Worm (Caenorhabditis elegans) whole organism, L4/young adult: ENCODE results near the gene acc-4.

ENCODE experiments used
- W03F9.2 ChIP-seq: fragments of 150-350 bp; optimal IDR thresholded peaks from 2 replicates; lab custom pipeline; 2014; ENCODE audit warnings: missing biosample characterization, missing genetic modification characterization
- dao-5 ChIP-seq: sonication (generic microtip); optimal IDR thresholded peaks from 2 replicates; lab custom pipeline; 2016; ENCODE audit warnings: missing genotype, missing genetic modification characterization, moderate library complexity, missing compliant biosample characterization
- him-1 ChIP-seq: sonication (generic microtip); optimal IDR thresholded peaks from 2 replicates; lab custom pipeline; 2016; ENCODE audit warnings: missing genotype, missing genetic modification reagents, missing genetic modification characterization, missing compliant biosample characterization

Gene acc-4

DNA sequence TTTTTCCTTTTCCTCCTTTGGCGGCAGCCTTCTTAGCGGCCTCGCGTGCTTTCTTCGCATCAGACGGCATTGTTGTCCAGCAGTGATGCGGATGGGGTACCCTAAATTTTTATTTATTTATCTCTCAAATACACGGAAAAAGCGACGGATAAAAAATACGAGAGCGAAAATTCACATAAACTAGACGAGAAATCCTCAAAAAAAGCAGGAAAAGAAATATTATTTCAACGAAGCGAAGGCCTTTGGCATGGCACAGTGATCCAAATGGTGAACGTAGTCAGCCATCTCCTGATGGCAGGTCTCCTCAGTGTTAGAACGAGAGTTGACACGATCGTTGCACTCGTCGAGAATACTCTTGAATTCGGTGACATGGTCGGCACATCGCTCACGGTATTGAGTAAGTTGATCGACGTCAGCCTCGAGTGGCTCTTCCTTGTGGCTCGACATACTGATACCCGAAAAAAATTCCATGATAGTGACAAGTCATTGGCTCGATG is 21.7 kb downstream of the acc-4 start, which contains the start of the genes abcf-2 and T27E9.2:
TSS of gene abcf-2 (minus strand) at position 101 of the 497 bp plus-strand sequence.
TSS of gene T27E9.2 (minus strand) at position 447 of the 497 bp plus-strand sequence.
- TF ChIP-seq W03F9.2 (no peak), him-1 (no peak), dao-5 (tag; lab: Kevin White, UChicago) (no peak)

DNA sequence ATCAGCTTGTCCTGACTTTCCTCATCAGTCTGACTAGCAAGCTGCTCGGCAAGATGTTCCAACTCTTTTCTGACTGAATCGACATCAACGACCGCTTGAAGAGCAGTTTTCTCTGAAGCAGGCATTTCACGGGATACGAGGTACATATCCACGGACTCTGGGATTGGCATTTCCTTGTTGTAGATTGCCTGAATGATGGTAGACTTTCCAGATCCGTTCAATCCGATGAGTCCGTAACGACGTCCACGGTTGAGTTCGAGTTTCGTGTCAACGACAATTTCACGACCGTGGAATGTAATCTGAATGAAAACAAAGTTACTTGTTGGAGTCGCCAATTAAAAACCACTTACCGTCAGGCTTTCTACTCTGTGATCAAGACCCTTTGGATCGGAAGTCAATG is 22.4 kb downstream of the acc-4 start:
- TF ChIP-seq dao-5 (tag; lab: Kevin White, UChicago) (no peak), W03F9.2 (no peak), him-1 (no peak)

DNA sequence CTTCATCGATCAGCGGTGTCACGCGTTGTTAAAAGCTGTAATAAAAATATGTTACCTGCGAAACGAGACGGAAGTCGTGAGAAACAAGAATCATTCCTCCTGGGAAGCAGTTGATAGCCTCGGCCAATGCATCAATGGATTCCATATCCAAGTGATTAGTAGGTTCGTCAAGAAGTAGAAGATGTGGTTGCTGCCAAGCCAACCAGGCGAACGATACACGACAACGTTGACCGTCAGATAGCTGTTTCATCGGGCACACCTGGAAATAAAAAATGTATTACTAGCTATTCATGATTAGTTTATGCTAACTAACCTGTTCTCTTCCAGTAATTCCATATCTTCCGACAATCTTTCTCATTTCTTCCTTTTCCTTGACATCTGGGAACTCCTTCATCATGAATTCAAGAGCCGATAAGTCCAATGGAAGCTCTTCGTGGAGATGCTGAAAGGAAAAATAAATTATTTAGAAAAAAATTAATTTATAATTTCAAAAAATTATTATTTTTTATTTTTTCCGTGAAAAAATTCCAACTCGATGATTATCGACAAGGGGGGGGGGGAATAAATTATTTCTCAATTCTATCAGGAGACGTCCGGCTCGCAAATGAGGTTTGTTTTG is 24.8 kb downstream of the acc-4 start, which contains the start of gene tag-164:
TSS of gene tag-164 (plus strand) at position 569 of the 619 bp plus-strand sequence.
- TF ChIP-seq dao-5 (tag; lab: Kevin White, UChicago) (no peak), him-1 (no peak), W03F9.2 (no peak)

DNA sequence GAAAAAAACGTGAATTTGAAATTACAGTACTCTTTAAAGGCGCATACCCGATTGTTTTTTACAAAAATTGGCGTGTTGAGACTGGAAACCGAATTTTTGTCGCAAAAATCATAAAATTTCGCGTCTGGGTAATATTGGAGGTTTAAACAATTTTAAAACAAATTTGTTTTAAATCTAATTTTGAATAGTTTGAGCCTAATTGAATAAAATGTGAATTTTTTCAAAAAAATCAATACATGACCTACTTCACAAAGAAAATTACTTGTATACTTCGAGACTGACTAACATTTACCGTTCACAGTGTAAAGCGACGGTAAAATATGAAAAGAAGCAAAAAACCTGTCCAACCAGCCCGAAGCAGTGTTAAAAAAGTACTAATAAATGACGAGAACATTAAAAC is 26.6 kb downstream of the acc-4 start:
- TF ChIP-seq dao-5 (tag; lab: Kevin White, UChicago) (no peak), him-1 (no peak), W03F9.2 (no peak)

DNA sequence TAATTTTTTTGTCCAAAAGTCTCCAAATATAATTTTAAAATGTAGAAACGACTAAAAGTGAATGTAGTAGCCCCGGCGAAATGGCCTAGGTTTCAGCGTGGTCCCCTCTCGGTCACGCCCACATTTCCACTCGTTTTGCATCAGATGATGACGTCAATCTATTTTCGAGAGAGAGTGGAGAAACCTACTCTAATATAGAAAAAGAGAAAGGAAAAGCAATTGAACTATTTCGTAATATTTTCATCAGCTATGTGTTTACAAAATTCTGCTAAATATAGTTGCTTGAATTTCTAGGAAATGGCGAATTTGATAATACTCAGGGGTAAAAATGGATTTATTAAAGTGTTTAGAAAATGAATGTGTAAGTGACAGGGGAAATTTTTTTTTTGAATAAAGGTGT is 28.1 kb downstream of the acc-4 start:
- no peak for TF ChIP-seq him-1
- no peak for TF ChIP-seq W03F9.2
- no peak for TF ChIP-seq dao-5 (tag; lab: Kevin White, UChicago)

DNA sequence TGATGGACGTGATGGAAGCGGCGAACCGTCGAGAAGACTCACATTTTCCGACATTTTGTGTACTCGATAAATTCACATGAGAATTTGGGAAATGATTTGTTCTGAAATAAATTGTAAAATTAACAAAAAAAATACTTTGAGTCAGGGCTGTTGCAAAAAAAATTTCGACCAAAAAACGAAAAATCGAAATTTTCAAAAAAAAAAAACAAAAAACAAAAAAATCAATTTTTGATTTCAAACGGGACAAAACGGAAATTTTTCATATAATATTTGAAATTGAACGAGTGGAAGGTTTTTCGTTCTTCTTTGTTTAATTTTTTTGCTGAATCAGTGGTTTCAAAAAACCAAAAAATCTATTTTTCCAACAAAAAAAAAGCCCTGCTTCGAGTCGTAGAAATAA is 28.7 kb downstream of the acc-4 start, which contains the start of gene cua-1:
TSS of gene cua-1 (minus strand) at position 101 of the 400 bp plus-strand sequence.
- no peak for TF ChIP-seq him-1
- TF ChIP-seq dao-5 (tag; lab: Kevin White, UChicago), result no peak
- TF ChIP-seq W03F9.2, result no peak

DNA sequence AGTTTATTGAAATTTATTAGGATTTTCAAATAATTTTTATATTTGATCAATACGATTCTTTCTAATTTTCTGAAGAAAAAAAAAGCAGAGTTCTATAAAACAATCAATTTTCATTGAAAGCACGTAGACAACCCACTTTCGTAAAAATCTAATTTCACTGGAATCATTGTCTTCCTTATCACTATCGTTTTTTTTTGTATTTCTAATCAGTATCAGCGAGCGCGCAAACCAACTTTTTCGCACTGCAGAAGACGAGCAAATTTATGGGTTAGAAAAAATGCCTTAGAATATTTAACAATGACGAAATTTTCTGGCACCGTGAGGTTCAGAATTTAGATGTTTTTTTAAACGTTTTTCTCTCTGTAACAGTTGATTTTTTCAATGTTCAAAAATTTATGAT is 31.1 kb downstream of the acc-4 start:
- TF ChIP-seq dao-5 (tag; lab: Kevin White, UChicago), result no peak
- TF ChIP-seq W03F9.2, result no peak
- TF ChIP-seq him-1, result no peak

DNA sequence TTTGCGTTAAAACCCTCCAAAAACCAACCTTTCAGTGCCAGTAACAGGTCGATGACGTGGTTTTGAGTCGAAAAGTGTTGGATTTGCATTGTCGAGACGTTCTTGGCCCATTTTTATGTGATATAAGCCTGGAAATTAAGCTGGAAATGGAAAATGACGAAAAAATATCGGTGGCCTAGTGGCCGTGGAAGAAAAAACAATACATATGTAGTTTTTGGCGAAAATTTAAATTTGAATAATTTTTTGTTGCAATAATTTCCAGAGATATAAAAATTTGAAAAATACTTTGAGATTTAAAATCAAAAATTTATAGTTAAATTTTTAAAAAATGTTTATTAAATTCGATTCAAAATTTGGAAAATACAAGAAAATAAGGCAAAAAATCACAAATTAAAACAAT is 44.5 kb downstream of the acc-4 start, which contains the start of gene ciao-2B:
TSS of gene ciao-2B (minus strand) at position 130 of the 400 bp plus-strand sequence.
- TF ChIP-seq W03F9.2 (no peak), dao-5 (tag; lab: Kevin White, UChicago) (no peak)

DNA sequence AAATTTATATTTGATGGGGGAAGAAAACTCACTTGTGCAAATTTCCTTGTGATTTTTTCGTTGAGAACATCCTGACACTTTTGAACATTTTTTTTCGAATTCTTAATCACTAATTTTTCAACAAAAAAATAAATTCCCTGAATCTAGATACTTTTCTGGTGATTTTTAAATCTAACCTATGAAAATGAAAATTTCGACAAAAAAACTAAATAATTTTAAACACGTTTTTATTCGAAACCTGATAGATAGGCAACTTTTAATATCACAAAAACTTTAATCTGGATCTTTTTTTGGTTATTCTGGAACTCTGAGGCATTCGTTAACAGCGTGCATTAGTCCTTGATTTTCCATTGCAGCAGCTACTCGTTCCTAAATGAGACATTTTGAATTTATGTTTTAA is 47.1 kb downstream of the acc-4 start, which contains the start of gene F45G2.9:
TSS of gene F45G2.9 (minus strand) at position 101 of the 400 bp plus-strand sequence.
- TF ChIP-seq W03F9.2 (no peak), him-1 (no peak), dao-5 (tag; lab: Kevin White, UChicago) (no peak)

DNA sequence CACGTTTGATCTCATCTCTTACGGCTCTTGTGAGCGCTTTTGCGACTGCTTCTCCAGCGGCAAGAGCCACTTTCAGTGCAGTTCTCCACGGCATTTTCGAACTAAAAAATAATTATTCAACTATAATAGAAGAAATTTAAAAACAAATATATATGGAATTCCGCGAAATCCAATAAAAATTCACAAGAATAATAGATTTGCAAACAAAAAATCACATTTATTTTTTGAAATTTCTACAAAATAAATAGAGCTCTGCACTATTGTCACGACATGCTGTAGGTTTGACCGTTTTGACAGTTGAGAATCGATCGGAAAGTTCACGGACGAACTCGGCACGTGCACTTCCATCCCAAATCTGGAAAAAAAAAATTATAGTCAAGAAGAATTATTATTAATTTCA is 48.4 kb downstream of the acc-4 start, which contains the start of gene F45G2.8:
TSS of gene F45G2.8 (minus strand) at position 101 of the 400 bp plus-strand sequence.
- TF ChIP-seq him-1, result no peak
- no peak for TF ChIP-seq dao-5 (tag; lab: Kevin White, UChicago)
- no peak for TF ChIP-seq W03F9.2

DNA sequence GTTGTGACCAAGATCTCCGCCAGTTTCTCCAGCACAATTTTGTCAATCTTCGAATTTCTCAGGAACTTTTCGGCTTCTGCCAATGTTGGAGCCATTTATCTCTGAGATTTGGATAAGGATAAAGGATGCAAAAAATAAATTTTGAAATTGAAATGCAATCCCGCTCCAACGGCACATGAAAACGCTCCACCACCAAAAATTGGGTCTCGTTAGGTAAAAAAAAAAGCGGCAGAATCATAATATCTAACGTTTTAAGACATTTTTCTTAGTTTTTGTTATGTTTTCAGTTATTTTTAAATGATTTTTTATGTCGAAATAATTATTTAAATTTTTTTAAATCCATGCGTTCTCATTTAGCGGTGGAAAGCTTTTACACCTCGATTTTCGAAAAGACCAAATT is 49.5 kb downstream of the acc-4 start, which contains the start of gene F45G2.7:
TSS of gene F45G2.7 (minus strand) at position 101 of the 400 bp plus-strand sequence.
- TF ChIP-seq W03F9.2, result no peak
- no peak for TF ChIP-seq dao-5 (tag; lab: Kevin White, UChicago)
- TF ChIP-seq him-1, result no peak
